Fruit fly (Drosophila melanogaster) whole organism, embryonic: Measurements from ENCODE around the gene Gr93a.
A peak's percentile ranks its signal among the peaks of the same experiment; 100 is the strongest.

Experiments
- Aef1 ChIP-seq: fragments of 200-800 bp; sonication (Bioruptor generic); IDR thresholded peaks from 3 replicates; pipeline ENCODE4 v1.3.6; 2022; ENCODE audit warnings: missing biosample characterization, missing genetic modification characterization
- Blimp-1 ChIP-seq: fragments of 200-800 bp; sonication (Bioruptor generic); optimal IDR thresholded peaks from 3 replicates; lab custom pipeline; 2018; ENCODE audit warnings: missing biosample characterization, missing genetic modification characterization, mild to moderate bottlenecking, moderate library complexity, missing genetic modification reagents
- CG12299 ChIP-seq: fragments of 200-800 bp; sonication (Bioruptor generic); optimal IDR thresholded peaks from 2 replicates; lab custom pipeline; 2018; ENCODE audit warnings: missing biosample characterization, mild to moderate bottlenecking, missing genetic modification characterization
- CG12391 ChIP-seq: fragments of 200-800 bp; sonication (Bioruptor generic); optimal IDR thresholded peaks from 3 replicates; lab custom pipeline; 2018; ENCODE audit warnings: missing biosample characterization, mild to moderate bottlenecking, missing genetic modification characterization, moderate library complexity
- CG17359 ChIP-seq: fragments of 200-800 bp; sonication (Bioruptor generic); optimal IDR thresholded peaks from 3 replicates; lab custom pipeline; 2018; ENCODE audit warnings: missing biosample characterization, mild to moderate bottlenecking, missing genetic modification characterization, moderate library complexity
- CG17612 ChIP-seq: fragments of 200-800 bp; sonication (Bioruptor generic); IDR thresholded peaks from 2 replicates; pipeline ENCODE4 v1.3.6; 2022; ENCODE audit warnings: missing biosample characterization, missing genetic modification characterization
- CG17802 ChIP-seq: fragments of 200-800 bp; sonication (Bioruptor generic); optimal IDR thresholded peaks from 2 replicates; lab custom pipeline; 2018; ENCODE audit warnings: missing biosample characterization, mild to moderate bottlenecking, missing genetic modification characterization, moderate library complexity
- CG31441 ChIP-seq: fragments of 200-800 bp; sonication (Bioruptor generic); IDR thresholded peaks from 2 replicates; pipeline ENCODE4 v1.3.6; 2022; ENCODE audit warnings: missing biosample characterization, missing genetic modification characterization
- CG32772 ChIP-seq: fragments of 200-800 bp; sonication (Bioruptor generic); IDR thresholded peaks from 2 replicates; pipeline ENCODE4 v1.3.6; 2022; ENCODE audit warnings: missing biosample characterization, missing genetic modification characterization
- CG33213 ChIP-seq: fragments of 200-800 bp; sonication (Bioruptor generic); optimal IDR thresholded peaks from 3 replicates; lab custom pipeline; 2016; ENCODE audit warnings: missing biosample characterization, missing genetic modification characterization
- CG34224 ChIP-seq: fragments of 200-800 bp; sonication (Bioruptor generic); IDR thresholded peaks from 3 replicates; pipeline ENCODE4 v1.3.6; 2022; ENCODE audit warnings: missing biosample characterization, missing genetic modification characterization; ENCODE audit not compliant: partially characterized antibody
- CG4617 ChIP-seq: fragments of 200-800 bp; sonication (Bioruptor generic); optimal IDR thresholded peaks from 3 replicates; lab custom pipeline; 2016; ENCODE audit warnings: missing biosample characterization, missing genetic modification characterization, borderline replicate concordance
- CG7556 ChIP-seq: fragments of 200-800 bp; sonication (Bioruptor generic); optimal IDR thresholded peaks from 2 replicates; lab custom pipeline; 2017; ENCODE audit warnings: missing biosample characterization, mild to moderate bottlenecking, missing genetic modification characterization
- CG8478 ChIP-seq: fragments of >200 bp; optimal IDR thresholded peaks from 2 replicates; lab custom pipeline; 2018
- CG9817 ChIP-seq: fragments of 200-800 bp; sonication (Bioruptor generic); optimal IDR thresholded peaks from 2 replicates; lab custom pipeline; 2018; ENCODE audit warnings: missing biosample characterization, mild to moderate bottlenecking, missing genetic modification characterization, moderate library complexity
- Dip3 ChIP-seq: fragments of 200-800 bp; sonication (Bioruptor generic); optimal IDR thresholded peaks from 3 replicates; lab custom pipeline; 2016; ENCODE audit warnings: missing biosample characterization, missing genetic modification characterization
- Dref ChIP-seq: fragments of 200-800 bp; sonication (Bioruptor generic); IDR thresholded peaks from 2 replicates; pipeline ENCODE4 v1.3.6; 2022; ENCODE audit warnings: missing biosample characterization, missing genetic modification characterization
- HmgD ChIP-seq: fragments of 200-800 bp; sonication (Bioruptor generic); optimal IDR thresholded peaks from 3 replicates; lab custom pipeline; 2016; ENCODE audit warnings: missing biosample characterization, missing genetic modification characterization
- Lhr ChIP-seq: fragments of 200-800 bp; sonication (Bioruptor generic); optimal IDR thresholded peaks from 3 replicates; lab custom pipeline; 2017; ENCODE audit warnings: mild to moderate bottlenecking, missing biosample characterization, missing genetic modification reagents, missing genetic modification characterization
- MBD-R2 ChIP-seq: fragments of 200-800 bp; sonication (Bioruptor generic); IDR thresholded peaks from 2 replicates; pipeline ENCODE4 v1.3.6; 2022; ENCODE audit warnings: missing biosample characterization, missing genetic modification characterization
- MESR4 ChIP-seq: fragments of 200-800 bp; sonication (Bioruptor generic); optimal IDR thresholded peaks from 2 replicates; lab custom pipeline; 2018; ENCODE audit warnings: missing biosample characterization, mild to moderate bottlenecking, missing genetic modification characterization, moderate library complexity
- Optix ChIP-seq: fragments of 200-800 bp; sonication (Bioruptor generic); IDR thresholded peaks from 3 replicates; pipeline ENCODE4 v1.3.6; 2022; ENCODE audit warnings: missing biosample characterization, missing genetic modification characterization
- Ptx1 ChIP-seq: fragments of 200-800 bp; sonication (Bioruptor generic); IDR thresholded peaks from 2 replicates; pipeline ENCODE4 v1.3.6; 2022; ENCODE audit warnings: missing biosample characterization, missing genetic modification characterization
- Rx ChIP-seq: fragments of 200-800 bp; sonication (Bioruptor generic); IDR thresholded peaks from 2 replicates; pipeline ENCODE4 v1.3.6; 2022; ENCODE audit warnings: missing biosample characterization, missing genetic modification characterization
- Spps ChIP-seq: fragments of 200-800 bp; sonication (Bioruptor generic); optimal IDR thresholded peaks from 2 replicates; lab custom pipeline; 2018; ENCODE audit warnings: missing biosample characterization, mild to moderate bottlenecking, missing genetic modification characterization
- amos ChIP-seq: fragments of 200-800 bp; sonication (Bioruptor generic); IDR thresholded peaks from 2 replicates; pipeline ENCODE4 v1.3.6; 2022; ENCODE audit warnings: missing biosample characterization, missing genetic modification characterization; ENCODE audit not compliant: partially characterized antibody
- bbx ChIP-seq: fragments of 200-800 bp; sonication (Bioruptor generic); IDR thresholded peaks from 2 replicates; pipeline ENCODE4 v1.3.6; 2022; ENCODE audit warnings: missing biosample characterization, missing genetic modification characterization; ENCODE audit not compliant: partially characterized antibody
- bcd ChIP-seq: fragments of 200-800 bp; sonication (Bioruptor generic); optimal IDR thresholded peaks from 2 replicates; lab custom pipeline; 2017; ENCODE audit warnings: missing biosample characterization, mild to moderate bottlenecking, missing genetic modification characterization
- cas ChIP-seq: fragments of 200-800 bp; sonication (Bioruptor generic); IDR thresholded peaks from 2 replicates; pipeline ENCODE4 v1.3.6; 2022; ENCODE audit warnings: missing biosample characterization, missing genetic modification characterization
- cg ChIP-seq: fragments of 200-800 bp; sonication (Bioruptor generic); optimal IDR thresholded peaks from 3 replicates; lab custom pipeline; 2019; ENCODE audit warnings: missing biosample characterization, mild to moderate bottlenecking, missing genetic modification characterization, moderate library complexity
- chif ChIP-seq, 2 experiments: fragments of 200-800 bp; sonication (Bioruptor generic); optimal IDR thresholded peaks; 3 replicates each; lab custom pipeline; 2016; ENCODE audit warnings: missing biosample characterization in 2 of 2, missing genetic modification characterization in 2 of 2
- dati ChIP-seq: fragments of 200-800 bp; sonication (Bioruptor generic); IDR thresholded peaks from 2 replicates; pipeline ENCODE4 v1.3.6; 2022; ENCODE audit warnings: missing biosample characterization, missing genetic modification characterization
- gro ChIP-seq: fragments of 200-800 bp; sonication (Bioruptor generic); optimal IDR thresholded peaks from 2 replicates; lab custom pipeline; 2016; ENCODE audit warnings: missing biosample characterization, missing genetic modification characterization
- jumu ChIP-seq: fragments of 200-800 bp; sonication (Bioruptor generic); optimal IDR thresholded peaks from 3 replicates; lab custom pipeline; 2016; ENCODE audit warnings: missing biosample characterization, missing genetic modification characterization
- knrl ChIP-seq: fragments of 200-800 bp; sonication (Bioruptor generic); IDR thresholded peaks from 3 replicates; pipeline ENCODE4 v1.3.6; 2022; ENCODE audit warnings: missing biosample characterization, missing genetic modification characterization; ENCODE audit not compliant: partially characterized antibody
- lab ChIP-seq: fragments of 200-800 bp; sonication (Bioruptor generic); optimal IDR thresholded peaks from 3 replicates; lab custom pipeline; 2017; ENCODE audit warnings: missing biosample characterization, missing genetic modification characterization, mild to moderate bottlenecking, moderate library complexity, missing genetic modification reagents
- lbe ChIP-seq: fragments of 200-800 bp; sonication (Bioruptor generic); optimal IDR thresholded peaks from 2 replicates; lab custom pipeline; 2016; ENCODE audit warnings: missing biosample characterization, mild to moderate bottlenecking, missing genetic modification characterization
- lola ChIP-seq, 3 experiments: fragments of >200 bp in 2 of 3; fragments of 200-800 bp in 1 of 3; sonication (Bioruptor generic) in 1 of 3; optimal IDR thresholded peaks; 2 replicates each; lab custom pipeline; 2017 to 2019; ENCODE audit warnings: missing biosample characterization in 3 of 3, missing genetic modification characterization in 3 of 3, mild to moderate bottlenecking in 1 of 3, moderate library complexity in 1 of 3
- pan ChIP-seq, 4 experiments: fragments of >200 bp in 3 of 4; fragments of 200-800 bp in 1 of 4; sonication (Bioruptor generic) in 1 of 4; optimal IDR thresholded peaks in 3 of 4; IDR thresholded peaks in 1 of 4; 2 replicates each; pipeline versions ENCODE4 v1.3.6 to Lab custom; 2017 to 2022; ENCODE audit warnings: missing biosample characterization in 2 of 4, missing genetic modification characterization in 2 of 4, mixed read lengths in 1 of 4
- pita ChIP-seq: fragments of 200-800 bp; sonication (Bioruptor generic); optimal IDR thresholded peaks from 2 replicates; lab custom pipeline; 2017; ENCODE audit warnings: missing biosample characterization, mild to moderate bottlenecking, missing genetic modification characterization
- pzg ChIP-seq: fragments of 200-800 bp; sonication (Bioruptor generic); optimal IDR thresholded peaks from 3 replicates; lab custom pipeline; 2018; ENCODE audit warnings: missing biosample characterization, mild to moderate bottlenecking, missing genetic modification characterization, moderate library complexity
- stc ChIP-seq: fragments of 200-800 bp; sonication (Bioruptor generic); IDR thresholded peaks from 2 replicates; pipeline ENCODE4 v1.3.6; 2022; ENCODE audit warnings: missing biosample characterization, missing genetic modification characterization
- trh ChIP-seq: fragments of 200-800 bp; sonication (Bioruptor generic); optimal IDR thresholded peaks from 2 replicates; lab custom pipeline; 2016; ENCODE audit warnings: missing biosample characterization, missing genetic modification characterization
- tx ChIP-seq: fragments of 200-800 bp; sonication (Bioruptor generic); optimal IDR thresholded peaks from 2 replicates; lab custom pipeline; 2016; ENCODE audit warnings: missing biosample characterization, missing genetic modification characterization
- unpg ChIP-seq: fragments of 200-800 bp; sonication (Bioruptor generic); optimal IDR thresholded peaks from 3 replicates; lab custom pipeline; 2018; ENCODE audit warnings: missing biosample characterization, mild to moderate bottlenecking, missing genetic modification characterization, moderate library complexity
- vnd ChIP-seq: fragments of 200-800 bp; sonication (Bioruptor generic); IDR thresholded peaks from 3 replicates; pipeline ENCODE4 v1.3.6; 2022; ENCODE audit warnings: missing biosample characterization, missing genetic modification characterization; ENCODE audit not compliant: partially characterized antibody
- vvl ChIP-seq: fragments of 200-800 bp; sonication (Bioruptor generic); IDR thresholded peaks from 2 replicates; pipeline ENCODE4 v1.3.6; 2022; ENCODE audit warnings: missing biosample characterization, missing genetic modification characterization
- z ChIP-seq: fragments of 200-800 bp; sonication (Bioruptor generic); IDR thresholded peaks from 3 replicates; pipeline ENCODE4 v1.3.6; 2022; ENCODE audit warnings: missing biosample characterization, missing genetic modification characterization
- zen ChIP-seq: fragments of 200-800 bp; sonication (Bioruptor generic); optimal IDR thresholded peaks from 3 replicates; lab custom pipeline; 2018; ENCODE audit warnings: missing biosample characterization, mild to moderate bottlenecking, missing genetic modification characterization, moderate library complexity
- zen2 ChIP-seq: fragments of 200-800 bp; sonication (Bioruptor generic); IDR thresholded peaks from 3 replicates; pipeline ENCODE4 v1.3.6; 2022; ENCODE audit warnings: missing biosample characterization, missing genetic modification characterization; ENCODE audit not compliant: partially characterized antibody

Gene Gr93a

DNA sequence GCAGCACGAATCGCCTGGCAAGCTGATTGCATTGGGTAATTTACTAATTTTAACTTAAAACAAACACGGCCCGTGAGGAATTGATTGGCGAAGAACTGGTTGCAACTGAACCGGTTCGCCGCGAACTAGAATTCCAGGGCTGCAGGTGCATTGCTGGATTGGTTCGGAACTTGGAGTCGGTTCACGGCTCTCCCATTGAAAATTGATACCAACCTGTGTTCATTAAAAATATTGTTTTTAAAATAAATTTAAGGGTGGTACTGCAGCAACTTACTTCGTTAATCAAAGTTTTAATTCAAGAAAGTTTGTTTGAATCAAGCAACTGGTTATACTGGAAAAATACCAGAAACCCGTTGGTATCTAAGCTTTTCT lies 9.8 kb upstream of the Gr93a start, which contains the start of gene CASK (continued):
- TF ChIP-seq cg (GFP tag; lab: Kevin White, UChicago) (peak; percentile 67), gro (no peak), pan (optimal IDR thresholded peaks at IDR 0.05; lab: Kevin White, UChicago) (no peak), pan (GFP tag; optimal IDR thresholded peaks at IDR 0.05 in 1 of 2, IDR thresholded peaks at IDR 0.05 in 1 of 2) (no peak), Dip3 (GFP tag; lab: Kevin White, UChicago) (no peak), CG17612 (GFP tag; lab: Robert Waterston, UW) (no peak), lab (peak; percentile 15), bcd (GFP tag; lab: Kevin White, UChicago) (no peak), Ptx1 (GFP tag; lab: Robert Waterston, UW) (no peak), stc (GFP tag; lab: Robert Waterston, UW) (no peak), amos (GFP tag; lab: Robert Waterston, UW) (peak; percentile 53), Aef1 (GFP tag; lab: Robert Waterston, UW) (no peak), MBD-R2 (no peak; the same call in 1 of the 2 replicates), unpg (GFP tag; lab: Kevin White, UChicago) (no peak), CG34224 (GFP tag; lab: Robert Waterston, UW) (no peak), Spps (tag; lab: Kevin White, UChicago) (no peak), knrl (GFP tag; lab: Robert Waterston, UW) (peak; percentile 60), bbx (GFP tag; lab: Robert Waterston, UW) (peak; percentile 80), vvl (GFP tag; lab: Robert Waterston, UW) (0 out of 2 replicates have a peak, but pooled peaks have one; percentile 16), CG17802 (no peak), MESR4 (GFP tag; lab: Kevin White, UChicago) (peak; percentile 79), Optix (no peak), lola (GFP tag; optimal IDR thresholded peaks at IDR 0.05; lab: Kevin White, UChicago) (no peak), CG9817 (tag; lab: Kevin White, UChicago) (no peak), CG33213 (GFP tag; lab: Kevin White, UChicago) (peak; percentile 49), Rx (GFP tag; lab: Robert Waterston, UW) (no peak), Lhr (GFP tag; lab: Kevin White, UChicago) (peak; percentile 71), lbe (GFP tag; lab: Kevin White, UChicago) (no peak), CG8478 (lab: Kevin White, UChicago) (no peak), Dref (no peak), trh (GFP tag; lab: Kevin White, UChicago) (no peak), chif (GFP tag; optimal IDR thresholded peaks at IDR 0.05; lab: Kevin White, UChicago) (peak in 1 of 2 experiments; percentile 9), jumu (no peak), zen2 (GFP tag; lab: Robert Waterston, UW) (no peak), CG12299 (no peak), CG7556 (GFP tag; lab: Kevin White, UChicago) (no peak), pita (GFP tag; lab: Kevin White, UChicago) (peak; percentile 33), Blimp-1 (no peak), CG12391 (peak; percentile 30), CG31441 (GFP tag; lab: Robert Waterston, UW) (0 out of 2 replicates have a peak, but pooled peaks have one; percentile 51), CG32772 (GFP tag; lab: Robert Waterston, UW) (no peak), z (GFP tag; lab: Robert Waterston, UW) (no peak), dati (GFP tag; lab: Robert Waterston, UW) (no peak), zen (tag; lab: Kevin White, UChicago) (no peak), CG4617 (GFP tag; lab: Kevin White, UChicago) (peak; percentile 39), vnd (GFP tag; lab: Robert Waterston, UW) (no peak), HmgD (GFP tag; lab: Kevin White, UChicago) (peak; percentile 8), pzg (GFP tag; lab: Kevin White, UChicago) (peak; percentile 78), cas (GFP tag; lab: Robert Waterston, UW) (no peak), tx (no peak), CG17359 (no peak)
